Worm (Caenorhabditis elegans): ENCODE measurements around the gene C55C3.7.

ce11 chrIV:5703917-5704316, 21.5 kb upstream of the C55C3.7 start:
- TF ChIP-seq tbx-2 (tag; optimal IDR thresholded peaks at IDR 0.05) (no peak), nhr-232 (tag; optimal IDR thresholded peaks at IDR 0.05) (no peak), T23F11.4 (GFP tag; optimal IDR thresholded peaks at IDR 0.05) (no peak), ceh-18 (tag; optimal IDR thresholded peaks at IDR 0.05) (no peak), unc-3 (GFP tag; conservative IDR thresholded peaks at IDR 0.05) (no peak), unc-3 (tag; optimal IDR thresholded peaks at IDR 0.05) (no peak), ceh-9 (tag; optimal IDR thresholded peaks at IDR 0.05) (no peak), ceh-22 (tag; optimal IDR thresholded peaks at IDR 0.05) (no peak), ama-1 (optimal IDR thresholded peaks at IDR 0.05) (no peak), pha-4 (tag; optimal IDR thresholded peaks at IDR 0.05) (no peak), Y22D7AL.16 (tag; optimal IDR thresholded peaks at IDR 0.05) (no peak), odd-2 (tag; optimal IDR thresholded peaks at IDR 0.05) (no peak), nfya-1 (tag; optimal IDR thresholded peaks at IDR 0.05) (no peak)
